Worm (Caenorhabditis elegans): Measurements from ENCODE around the gene ceh-81.
"Not testable (repeated sequence)": the region's sequence is repeated elsewhere in the genome, so short reads cannot be mapped to it uniquely, and the experiment has no call there.

The ceh-81 gene

DNA sequence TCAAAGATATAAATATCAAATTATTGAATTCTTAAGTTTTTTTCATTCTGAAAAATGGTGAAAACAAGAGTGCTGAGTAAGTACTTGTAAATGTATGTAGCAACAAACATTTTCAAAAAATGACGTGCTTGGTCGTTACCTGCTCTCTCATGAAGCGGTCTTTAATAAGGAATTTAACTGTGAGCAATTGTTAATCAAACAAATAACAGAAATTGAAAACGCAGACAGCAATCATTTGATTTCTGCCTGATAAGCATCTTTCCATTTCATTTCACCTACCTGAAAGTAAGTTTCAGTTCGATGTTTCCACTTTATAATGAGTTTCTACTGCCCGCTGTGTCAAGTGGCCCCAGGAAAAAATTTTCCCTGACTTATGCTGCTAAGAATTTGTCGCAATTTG, 32.9 kb downstream of the ceh-81 start, which contains the start of gene math-28:
Gene math-28 (plus strand): TSS at position 301 of the 400 bp plus-strand sequence.
- TF ChIP-seq nhr-48 (tag; optimal IDR thresholded peaks at IDR 0.05) (no peak), nhr-42 (GFP tag; IDR thresholded peaks at IDR 0.05) (no peak), aha-1 (tag) (peak; percentile 55), T20F7.1 (GFP tag; optimal IDR thresholded peaks at IDR 0.05) (no peak)

DNA sequence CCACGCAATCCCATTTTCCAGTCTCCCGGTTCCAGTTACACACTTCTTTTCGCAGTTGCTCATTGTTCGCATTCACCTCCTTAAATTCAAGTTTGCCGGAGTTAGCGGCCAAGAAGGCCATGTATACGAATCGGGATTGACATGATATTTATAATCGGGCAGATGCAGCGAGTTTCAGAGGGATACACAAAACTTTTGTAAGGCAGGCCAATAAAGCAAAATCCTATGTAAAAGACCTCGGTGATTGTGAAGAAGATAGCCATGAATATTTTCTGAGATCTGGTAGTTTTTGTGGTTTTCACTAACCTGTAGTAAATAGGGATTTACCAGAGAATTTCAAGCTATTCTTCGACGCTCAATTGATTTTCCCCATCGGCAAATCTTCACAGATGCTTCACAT, 36.5 kb downstream of the ceh-81 start:
- peak in 1 of 2 experiments; percentile 93 for TF ChIP-seq unc-62 (GFP tag; optimal IDR thresholded peaks at IDR 0.05 in 1 of 2)
- no peak for TF ChIP-seq unc-62 (tag; optimal IDR thresholded peaks at IDR 0.05)
- no peak for TF ChIP-seq F37D6.2 (tag; optimal IDR thresholded peaks at IDR 0.05)
- no peak for TF ChIP-seq jun-1 (tag; optimal IDR thresholded peaks at IDR 0.05)

DNA sequence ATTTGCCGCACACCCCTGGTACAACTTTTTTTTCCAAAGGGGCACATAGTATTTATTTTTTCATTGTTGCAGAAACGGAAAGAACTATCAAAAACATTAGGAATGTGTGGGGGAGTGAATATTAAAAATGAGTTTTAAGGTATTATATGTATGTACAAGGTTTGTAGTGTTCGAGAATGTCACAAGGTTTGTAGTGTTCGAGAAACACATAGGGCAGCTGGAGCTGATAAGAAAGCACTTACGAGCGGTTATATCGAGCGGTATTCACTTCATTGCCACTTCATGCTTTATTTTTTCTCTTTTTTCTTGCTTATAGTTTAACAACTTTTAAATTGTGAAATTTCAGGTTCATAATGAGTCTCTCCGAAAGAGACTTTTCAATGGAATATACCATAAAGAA, 37.3 kb downstream of the ceh-81 start:
- TF ChIP-seq nhr-28 (tag; optimal IDR thresholded peaks at IDR 0.05) (peak; percentile 95), aha-1 (tag) (peak; percentile 15), daf-16 (tag; optimal IDR thresholded peaks at IDR 0.05) (peak; percentile 57), hlh-11 (tag; optimal IDR thresholded peaks at IDR 0.05) (peak; percentile 58), php-3 (GFP tag; IDR thresholded peaks at IDR 0.05) (peak; percentile 37; the same call in 1 of the 2 replicates), dmd-6 (GFP tag; IDR thresholded peaks at IDR 0.05) (0 out of 2 replicates have a peak, but pooled peaks have one; percentile 19), pqm-1 (tag; optimal IDR thresholded peaks at IDR 0.05) (peak; percentile 66)
- TF ChIP-seq daf-16 (GFP tag; optimal IDR thresholded peaks at IDR 0.05): not testable (repeated sequence)

DNA sequence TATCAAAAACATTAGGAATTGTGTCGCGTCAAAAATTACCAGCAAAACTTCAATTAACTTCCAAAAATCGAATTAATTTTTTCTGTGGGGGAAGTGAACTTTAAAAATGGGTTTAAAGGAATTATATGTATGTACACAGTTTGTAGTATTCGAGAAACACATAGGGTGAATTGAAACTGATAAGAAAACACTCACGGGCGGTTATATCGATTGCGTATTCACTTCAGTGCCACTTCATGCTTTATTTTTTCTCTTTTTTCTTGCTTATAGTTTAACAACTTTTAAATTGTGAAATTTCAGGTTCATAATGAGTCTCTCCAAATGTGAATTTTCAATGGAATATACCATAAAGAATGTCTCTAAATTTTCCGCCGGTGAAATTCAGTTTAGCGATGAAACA, 41.1 kb downstream of the ceh-81 start, which contains the start of gene math-26:
Gene math-26 (plus strand): TSS at position 301 of the 400 bp plus-strand sequence.
- TF ChIP-seq Y105C5A.15, set-16, zip-11 (GFP tag; IDR thresholded peaks at IDR 0.05): not testable (repeated sequence)

DNA sequence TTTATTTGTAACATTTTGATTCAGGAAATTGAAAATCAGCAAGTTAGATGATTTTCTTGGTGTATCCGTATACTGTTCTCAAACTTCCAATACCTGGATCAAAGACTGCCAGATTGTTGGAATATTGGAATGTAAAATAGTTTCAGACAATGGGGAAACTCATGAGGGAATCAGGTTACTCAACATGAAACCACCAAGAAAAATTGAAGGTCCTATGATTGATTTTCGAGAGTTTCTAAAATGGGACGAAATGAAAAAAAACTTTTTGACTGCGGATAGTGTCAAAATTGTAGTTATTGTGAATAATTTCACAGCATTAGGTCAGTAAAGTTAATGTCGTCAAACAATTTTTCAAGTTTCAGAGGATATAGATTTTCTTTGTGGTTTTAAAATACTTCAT, 41.6 kb downstream of the ceh-81 start, which contains the start of gene math-3:
Gene math-3 (plus strand): TSS at position 301 of the 400 bp plus-strand sequence.
- TF ChIP-seq lin-29 (GFP tag; IDR thresholded peaks at IDR 0.05): no peak
- peak in 1 of 2 experiments; percentile 46 for TF ChIP-seq unc-62 (GFP tag; optimal IDR thresholded peaks at IDR 0.05 in 1 of 2)
- TF ChIP-seq unc-62 (tag; optimal IDR thresholded peaks at IDR 0.05): no peak

DNA sequence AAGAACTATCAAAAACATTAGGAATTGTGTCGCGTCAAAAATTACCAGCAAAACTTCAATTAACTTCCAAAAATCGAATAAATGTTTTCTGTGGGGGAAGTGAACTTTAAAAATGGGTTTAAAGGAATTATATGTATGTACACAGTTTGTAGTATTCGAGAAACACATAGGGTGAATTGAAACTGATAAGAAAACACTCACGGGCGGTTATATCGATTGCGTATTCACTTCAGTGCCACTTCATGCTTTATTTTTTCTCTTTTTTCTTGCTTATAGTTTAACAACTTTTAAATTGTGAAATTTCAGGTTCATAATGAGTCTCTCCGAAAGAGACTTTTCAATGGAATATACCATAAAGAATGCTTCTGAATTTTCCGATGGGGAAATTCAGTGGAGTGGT, 45.0 kb downstream of the ceh-81 start, which contains the start of gene F36H5.14:
Gene F36H5.14 (plus strand): TSS at position 301 of the 400 bp plus-strand sequence.
- TF ChIP-seq ZK546.5 (tag; optimal IDR thresholded peaks at IDR 0.05); nhr-111 (GFP tag; optimal IDR thresholded peaks at IDR 0.05); dmd-6 (GFP tag; IDR thresholded peaks at IDR 0.05): not testable (repeated sequence)

Data from whole organism, L4 larva.